Worm (Caenorhabditis elegans) whole organism, midembryonic: ENCODE results near the gene srxa-5.

Experiments used
- cog-1 ChIP-seq: sonication (generic microtip); optimal IDR thresholded peaks from 2 replicates; lab custom pipeline; 2016; ENCODE audit warnings: missing genetic modification characterization, missing compliant biosample characterization
- flt-1 ChIP-seq: fragments of 200-800 bp; sonication (Bioruptor generic); IDR thresholded peaks from 2 replicates; pipeline ENCODE4 v1.3.6; 2022; ENCODE audit warnings: missing genetic modification characterization, missing compliant biosample characterization
- klf-2 ChIP-seq: fragments of 200-800 bp; sonication (Bioruptor generic); conservative IDR thresholded peaks from 2 replicates; pipeline ENCODE4 v1.3.6; 2022; ENCODE audit warnings: missing genetic modification reagents, missing genetic modification characterization, missing compliant biosample characterization
- med-1 ChIP-seq: sonication (generic microtip); optimal IDR thresholded peaks from 2 replicates; lab custom pipeline; 2017; ENCODE audit warnings: missing genetic modification characterization, mild to moderate bottlenecking, missing compliant biosample characterization, antibody characterized with exemption, missing genetic modification reagents; ENCODE audit not compliant: insufficient read depth
- ztf-29 ChIP-seq: fragments of 200-800 bp; sonication (Bioruptor generic); IDR thresholded peaks from 2 replicates; pipeline ENCODE4 v1.3.6; 2022; ENCODE audit warnings: missing genetic modification reagents, missing genetic modification characterization, missing compliant biosample characterization

- TF ChIP-seq klf-2 (GFP tag; lab: Robert Waterston, UW) (no peak), flt-1 (GFP tag; lab: Robert Waterston, UW) (no peak), med-1 (GFP tag; lab: Kevin White, UChicago) (no peak), cog-1 (tag; lab: Kevin White, UChicago) (no peak), ztf-29 (no peak)
Observed at ce11 chrIII:6519949-6520348, 12.8 kb upstream of the srxa-5 start, which contains the start of gene C09E7.10.
